Fruit fly (Drosophila melanogaster): Measurements from ENCODE around the gene CG11504.

Gene CG11504

dm6 chr3R:29983073-29983544, 14.6 kb upstream of the CG11504 start, which contains the start of gene CG7896 (continued):
- peak; percentile 70 for TF ChIP-seq Nf-YC (tag; optimal IDR thresholded peaks at IDR 0.05)
- TF ChIP-seq HLH4C (GFP tag; IDR thresholded peaks at IDR 0.05; ENCODE audit: partially characterized antibody) = no peak
- TF ChIP-seq BEAF-32 (GFP tag; optimal IDR thresholded peaks at IDR 0.05) = no peak
- peak; percentile 79 for TF ChIP-seq gem (tag; optimal IDR thresholded peaks at IDR 0.05)
- 0 out of 3 replicates have a peak, but pooled peaks have one; percentile 9 for TF ChIP-seq Doc3 (GFP tag; IDR thresholded peaks at IDR 0.05; ENCODE audit: partially characterized antibody)
- TF ChIP-seq CG6654 (GFP tag; optimal IDR thresholded peaks at IDR 0.05) = no peak
- TF ChIP-seq Mes4 (GFP tag; optimal IDR thresholded peaks at IDR 0.05) = no peak
- no peak for TF ChIP-seq CTCF (GFP tag; optimal IDR thresholded peaks at IDR 0.05)
- peak; percentile 60 for TF ChIP-seq ind (GFP tag; optimal IDR thresholded peaks at IDR 0.05)
- TF ChIP-seq jing (GFP tag; optimal IDR thresholded peaks at IDR 0.05) = peak; percentile 8
- TF ChIP-seq CG4424 (GFP tag; optimal IDR thresholded peaks at IDR 0.05) = peak; percentile 69
- TF ChIP-seq HLH54F (GFP tag; optimal IDR thresholded peaks at IDR 0.05) = peak; percentile 1
- peak; percentile 75 for TF ChIP-seq Sox100B (GFP tag; optimal IDR thresholded peaks at IDR 0.05)
- TF ChIP-seq CoRest (tag; optimal IDR thresholded peaks at IDR 0.05) = peak; percentile 75
- TF ChIP-seq CG3065 (GFP tag; optimal IDR thresholded peaks at IDR 0.05) = no peak
- TF ChIP-seq bsh (GFP tag; optimal IDR thresholded peaks at IDR 0.05) = peak; percentile 5 to 64
- TF ChIP-seq Sin3A (optimal IDR thresholded peaks at IDR 0.05) = no peak
- TF ChIP-seq CG6854 (GFP tag; optimal IDR thresholded peaks at IDR 0.05) = peak; percentile 51
- no peak for TF ChIP-seq sim (GFP tag; IDR thresholded peaks at IDR 0.05)
- TF ChIP-seq CG2199 (GFP tag; IDR thresholded peaks at IDR 0.05) = no peak
- peak; percentile 75 for TF ChIP-seq CG7372 (GFP tag; IDR thresholded peaks at IDR 0.05)
- TF ChIP-seq sr (GFP tag; IDR thresholded peaks at IDR 0.05) = peak; percentile 25; the same call in 1 of the 3 replicates
- 0 out of 3 replicates have a peak, but pooled peaks have one; percentile 30 for TF ChIP-seq Optix (GFP tag; IDR thresholded peaks at IDR 0.05)
- TF ChIP-seq tna (GFP tag; IDR thresholded peaks at IDR 0.05; ENCODE audit: partially characterized antibody) = no peak
- peak; percentile 84 for TF ChIP-seq slbo (GFP tag; IDR thresholded peaks at IDR 0.05)
- no peak for TF ChIP-seq Mad (GFP tag; optimal IDR thresholded peaks at IDR 0.05)
- TF ChIP-seq Sox102F (GFP tag; optimal IDR thresholded peaks at IDR 0.05) = peak; percentile 63
- TF ChIP-seq CG7839 (tag; optimal IDR thresholded peaks at IDR 0.05) = peak; percentile 71
- no peak for TF ChIP-seq CG15479 (GFP tag; optimal IDR thresholded peaks at IDR 0.05)
- TF ChIP-seq CG4328 (GFP tag; optimal IDR thresholded peaks at IDR 0.05) = peak; percentile 43
- peak; percentile 69 for TF ChIP-seq Blimp-1 (GFP tag; optimal IDR thresholded peaks at IDR 0.05)
- TF ChIP-seq CG12071 (GFP tag; optimal IDR thresholded peaks at IDR 0.05) = peak; percentile 27
- TF ChIP-seq Bdp1 (GFP tag; optimal IDR thresholded peaks at IDR 0.05) = no peak
- TF ChIP-seq exex (tag; optimal IDR thresholded peaks at IDR 0.05) = peak; percentile 13
- TF ChIP-seq CG7556 (GFP tag; optimal IDR thresholded peaks at IDR 0.05) = peak; percentile 73
- no peak for TF ChIP-seq grn (GFP tag; optimal IDR thresholded peaks at IDR 0.05)
- TF ChIP-seq nau (GFP tag; optimal IDR thresholded peaks at IDR 0.05) = peak; percentile 38
- TF ChIP-seq CG12769 (tag; optimal IDR thresholded peaks at IDR 0.05) = peak; percentile 67
- TF ChIP-seq mld (GFP tag; IDR thresholded peaks at IDR 0.05; ENCODE audit: partially characterized antibody) = no peak
- TF ChIP-seq CG1832 (GFP tag; optimal IDR thresholded peaks at IDR 0.05) = no peak
- TF ChIP-seq dan (GFP tag; IDR thresholded peaks at IDR 0.05) = no peak
- TF ChIP-seq phol (tag; optimal IDR thresholded peaks at IDR 0.05) = peak; percentile 63
- TF ChIP-seq prd (optimal IDR thresholded peaks at IDR 0.05) = no peak
- peak; percentile 85 for TF ChIP-seq prd (GFP tag; IDR thresholded peaks at IDR 0.05)
- TF ChIP-seq Dbx (GFP tag; IDR thresholded peaks at IDR 0.05) = peak; percentile 80
- TF ChIP-seq sna (GFP tag; IDR thresholded peaks at IDR 0.05; ENCODE audit: partially characterized antibody) = no peak
- peak; percentile 59 for TF ChIP-seq fd96Cb (tag; optimal IDR thresholded peaks at IDR 0.05)
- peak; percentile 61 for TF ChIP-seq CG12659 (GFP tag; optimal IDR thresholded peaks at IDR 0.05)
- TF ChIP-seq fd64A (GFP tag; optimal IDR thresholded peaks at IDR 0.05) = no peak
- peak; percentile 72 for TF ChIP-seq CG8924 (tag; optimal IDR thresholded peaks at IDR 0.05)
- TF ChIP-seq Deaf1 (tag; optimal IDR thresholded peaks at IDR 0.05) = peak; percentile 71
